Worm (Caenorhabditis elegans): ENCODE data around the gene egl-15.

Gene egl-15

DNA sequence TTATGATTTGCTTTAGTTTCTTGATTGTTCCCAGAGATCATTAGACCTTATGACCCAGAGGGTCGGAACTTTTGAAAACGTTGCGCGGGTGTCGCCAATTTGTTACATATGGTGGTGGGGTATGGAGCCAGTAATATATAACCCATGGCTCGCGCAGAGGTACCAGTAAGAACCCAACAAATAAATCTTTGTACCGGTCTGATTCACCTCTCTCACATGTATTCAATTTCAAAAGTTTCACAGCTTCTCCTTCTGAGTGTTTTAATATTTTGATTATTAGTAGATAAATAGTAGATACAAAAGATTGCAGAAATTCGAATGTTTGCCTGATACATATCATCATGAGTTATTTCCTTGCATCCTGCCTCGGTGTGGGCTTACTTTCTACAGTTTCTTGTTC lies at the start of gene egl-15:
Gene egl-15 (plus strand): TSS at position 301 of the 400 bp plus-strand sequence.
- TF ChIP-seq pqm-1 (tag; optimal IDR thresholded peaks at IDR 0.05) (no peak), ceh-2 (tag; optimal IDR thresholded peaks at IDR 0.05) (no peak), eyg-1 (tag; optimal IDR thresholded peaks at IDR 0.05) (no peak), fax-1 (tag; optimal IDR thresholded peaks at IDR 0.05) (no peak), ets-4 (tag; optimal IDR thresholded peaks at IDR 0.05) (no peak), ceh-30 (tag; optimal IDR thresholded peaks at IDR 0.05) (no peak), K02D7.2 (tag; optimal IDR thresholded peaks at IDR 0.05) (no peak), nfya-1 (tag; optimal IDR thresholded peaks at IDR 0.05) (no peak), ceh-6 (GFP tag; optimal IDR thresholded peaks at IDR 0.05) (no peak), rnt-1 (tag; optimal IDR thresholded peaks at IDR 0.05) (no peak), ceh-45 (GFP tag; IDR thresholded peaks at IDR 0.05) (no peak)

DNA sequence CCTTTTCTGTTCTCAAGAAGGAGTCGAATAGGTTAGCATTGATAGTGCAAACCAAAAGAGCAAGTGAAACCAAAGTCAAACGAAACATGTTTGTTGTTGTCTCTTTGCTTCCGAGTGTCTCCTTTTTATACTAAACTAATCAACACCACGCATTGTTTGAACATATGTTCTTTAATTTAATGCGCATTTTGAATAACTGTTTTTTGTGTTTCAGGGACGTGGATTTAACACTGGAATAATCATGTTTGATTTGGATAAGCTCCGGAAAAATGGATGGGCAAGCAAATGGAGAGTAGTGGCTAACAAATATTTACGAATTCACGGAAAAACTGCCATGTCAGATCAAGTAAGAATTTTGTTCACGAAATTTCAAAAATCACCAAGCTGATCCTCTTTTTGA lies 48.5 kb upstream of the egl-15 start, which contains the start of gene K09C8.9:
Gene K09C8.9 (minus strand): TSS at position 101 of the 400 bp plus-strand sequence.
- TF ChIP-seq mec-3 (tag; optimal IDR thresholded peaks at IDR 0.05; ENCODE audit: borderline replicate concordance) = no peak
- TF ChIP-seq ceh-9 (tag; optimal IDR thresholded peaks at IDR 0.05) = no peak
- TF ChIP-seq ttx-3 (tag; optimal IDR thresholded peaks at IDR 0.05) = no peak
- no peak for TF ChIP-seq C38D4.7 (GFP tag; optimal IDR thresholded peaks at IDR 0.05)
- no peak for TF ChIP-seq K09A11.1 (tag; optimal IDR thresholded peaks at IDR 0.05; ENCODE audit: insufficient read depth)
- TF ChIP-seq syd-9 (tag; optimal IDR thresholded peaks at IDR 0.05) = no peak
- no peak for TF ChIP-seq pha-2 (tag; optimal IDR thresholded peaks at IDR 0.05)
- TF ChIP-seq sdc-2 (tag; optimal IDR thresholded peaks at IDR 0.05) = no peak
- TF ChIP-seq ceh-19 (GFP tag; optimal IDR thresholded peaks at IDR 0.05) = no peak
- no peak for TF ChIP-seq unc-42 (tag; optimal IDR thresholded peaks at IDR 0.05)
- no peak for TF ChIP-seq sox-4 (tag; optimal IDR thresholded peaks at IDR 0.05)
- no peak for TF ChIP-seq dve-1 (tag; optimal IDR thresholded peaks at IDR 0.05)

DNA sequence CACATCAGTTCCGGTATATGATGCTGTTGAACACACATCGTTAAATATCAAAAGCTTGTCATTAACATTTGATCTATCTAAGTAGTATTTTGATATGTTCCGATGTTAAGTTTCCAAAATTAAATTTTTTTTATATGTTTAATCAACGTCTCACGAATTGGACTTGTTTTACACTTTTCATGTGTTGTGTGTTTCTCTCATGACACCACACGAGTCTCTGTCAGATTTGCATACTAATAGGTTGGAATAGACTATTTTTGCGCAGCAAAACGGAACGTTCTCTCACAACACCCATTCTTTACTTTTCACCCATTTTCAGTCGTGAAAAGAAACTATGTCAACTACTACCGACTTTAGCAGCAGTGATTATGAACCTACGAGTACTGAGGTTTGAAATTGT lies 45.6 kb upstream of the egl-15 start, which contains the start of gene K09C8.8:
Gene K09C8.8 (plus strand): TSS at position 301 of the 400 bp plus-strand sequence.
- TF ChIP-seq pros-1 (tag; optimal IDR thresholded peaks at IDR 0.05) = no peak
- TF ChIP-seq pha-4 (tag; optimal IDR thresholded peaks at IDR 0.05) = no peak
- no peak for TF ChIP-seq F13H6.1 (tag; optimal IDR thresholded peaks at IDR 0.05)
- TF ChIP-seq tbx-2 (tag; optimal IDR thresholded peaks at IDR 0.05) = no peak
- TF ChIP-seq pha-2 (tag; optimal IDR thresholded peaks at IDR 0.05) = no peak
- no peak for TF ChIP-seq ceh-14 (tag; optimal IDR thresholded peaks at IDR 0.05)
- TF ChIP-seq ets-4 (tag; optimal IDR thresholded peaks at IDR 0.05) = no peak
- no peak for TF ChIP-seq ref-2 (tag; optimal IDR thresholded peaks at IDR 0.05)
- no peak for TF ChIP-seq ahr-1 (tag; optimal IDR thresholded peaks at IDR 0.05)
- no peak for TF ChIP-seq ceh-48 (tag; optimal IDR thresholded peaks at IDR 0.05)
- TF ChIP-seq dve-1 (tag; optimal IDR thresholded peaks at IDR 0.05) = no peak
- TF ChIP-seq fkh-6 (tag; optimal IDR thresholded peaks at IDR 0.05) = no peak
- no peak for TF ChIP-seq hlh-8 (tag; optimal IDR thresholded peaks at IDR 0.05)
- TF ChIP-seq fax-1 (tag; optimal IDR thresholded peaks at IDR 0.05) = no peak
- TF ChIP-seq hlh-6 (tag; optimal IDR thresholded peaks at IDR 0.05) = no peak
- TF ChIP-seq ama-1 (optimal IDR thresholded peaks at IDR 0.05) = no peak

DNA sequence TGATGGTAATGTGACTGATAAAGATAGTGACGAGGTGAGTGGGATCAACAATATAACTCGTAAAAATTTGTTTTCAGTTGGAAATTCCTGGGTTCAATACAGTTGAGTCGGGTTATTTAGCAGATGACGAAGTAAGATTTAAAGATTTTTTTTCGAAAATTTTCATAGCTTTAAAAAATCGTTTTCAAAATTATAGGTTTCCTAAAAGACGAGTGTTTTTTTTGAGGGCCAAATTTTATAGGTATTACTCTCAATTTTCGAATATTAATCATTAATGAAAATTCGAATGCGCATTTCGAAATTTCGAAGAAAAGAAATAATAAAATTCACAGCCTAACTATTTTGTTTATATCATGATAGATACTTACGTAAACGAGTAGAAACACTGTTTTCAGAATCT lies 45.1 kb upstream of the egl-15 start:
- TF ChIP-seq dmd-4 (tag; optimal IDR thresholded peaks at IDR 0.05; ENCODE audit: borderline replicate concordance) (no peak), pat-9 (tag; optimal IDR thresholded peaks at IDR 0.05) (no peak), T23F11.4 (GFP tag; optimal IDR thresholded peaks at IDR 0.05) (no peak), sox-4 (tag; optimal IDR thresholded peaks at IDR 0.05) (no peak), ceh-34 (tag; optimal IDR thresholded peaks at IDR 0.05) (no peak), fkh-10 (GFP tag; optimal IDR thresholded peaks at IDR 0.05) (no peak), tbx-7 (tag; optimal IDR thresholded peaks at IDR 0.05) (no peak), ceh-30 (tag; optimal IDR thresholded peaks at IDR 0.05) (no peak)

All from whole organism, late embryonic.